Worm (Caenorhabditis elegans) whole organism, L2 larva: Measurements from ENCODE around the gene C06A1.6.

Experiments
- mab-5 ChIP-seq: fragments of 150-350 bp; optimal IDR thresholded peaks from 2 replicates; lab custom pipeline; 2014; ENCODE audit warnings: missing biosample characterization, missing genetic modification characterization
- zag-1 ChIP-seq: fragments of 150-350 bp; optimal IDR thresholded peaks from 2 replicates; lab custom pipeline; 2014; ENCODE audit warnings: missing biosample characterization, missing genetic modification characterization

- TF ChIP-seq mab-5 (tag; lab: Kevin White, UChicago) (no peak), zag-1 (tag; lab: Kevin White, UChicago) (no peak)
Observed at ce11 chrII:10525134-10525533, 39.3 kb downstream of the C06A1.6 start.
